Fruit fly (Drosophila melanogaster) whole organism, embryonic: Measurements from ENCODE around the gene da.

ENCODE experiments used
- Abd-B ChIP-seq: fragments of 200-800 bp; sonication (Bioruptor generic); optimal IDR thresholded peaks from 2 replicates; lab custom pipeline; 2018; ENCODE audit warnings: missing biosample characterization, mild to moderate bottlenecking, missing genetic modification characterization, moderate library complexity
- Asciz ChIP-seq: fragments of 200-800 bp; sonication (Bioruptor generic); optimal IDR thresholded peaks from 2 replicates; lab custom pipeline; 2017; ENCODE audit warnings: missing biosample characterization, mild to moderate bottlenecking, missing genetic modification characterization, missing genetic modification reagents
- CG10147 ChIP-seq: fragments of 200-800 bp; sonication (Bioruptor generic); optimal IDR thresholded peaks from 2 replicates; lab custom pipeline; 2019; ENCODE audit warnings: missing biosample characterization, mild to moderate bottlenecking, missing genetic modification characterization, moderate library complexity
- CG10431 ChIP-seq: fragments of 200-800 bp; sonication (Bioruptor generic); optimal IDR thresholded peaks from 3 replicates; lab custom pipeline; 2018; ENCODE audit warnings: missing biosample characterization, mild to moderate bottlenecking, missing genetic modification characterization
- CG10654 ChIP-seq: fragments of 200-800 bp; sonication (Bioruptor generic); optimal IDR thresholded peaks from 2 replicates; lab custom pipeline; 2016; ENCODE audit warnings: missing biosample characterization, missing genetic modification characterization
- CG11093 ChIP-seq: fragments of 200-800 bp; sonication (Bioruptor generic); IDR thresholded peaks from 3 replicates; pipeline ENCODE4 v1.3.6; 2022; ENCODE audit warnings: missing biosample characterization, missing genetic modification characterization
- CG11560 ChIP-seq: fragments of 200-800 bp; sonication (Bioruptor generic); IDR thresholded peaks from 3 replicates; pipeline ENCODE4 v1.3.6; 2022; ENCODE audit warnings: missing biosample characterization, missing genetic modification characterization
- CG12071 ChIP-seq: fragments of 200-800 bp; sonication (Bioruptor generic); optimal IDR thresholded peaks from 3 replicates; lab custom pipeline; 2018; ENCODE audit warnings: missing biosample characterization, mild to moderate bottlenecking, missing genetic modification characterization
- CG14014 ChIP-seq: fragments of 200-800 bp; sonication (Bioruptor generic); IDR thresholded peaks from 2 replicates; pipeline ENCODE4 v1.3.6; 2022; ENCODE audit warnings: missing biosample characterization, missing genetic modification characterization
- CG17829 ChIP-seq: fragments of 200-800 bp; optimal IDR thresholded peaks from 2 replicates; lab custom pipeline; 2019; ENCODE audit warnings: missing biosample characterization, mild to moderate bottlenecking, missing genetic modification characterization, moderate library complexity
- CG18599 ChIP-seq: fragments of 200-800 bp; sonication (Bioruptor generic); optimal IDR thresholded peaks from 3 replicates; lab custom pipeline; 2017; ENCODE audit warnings: missing biosample characterization, missing genetic modification characterization, mild to moderate bottlenecking, moderate library complexity, missing genetic modification reagents
- CG30020 ChIP-seq: fragments of 200-800 bp; optimal IDR thresholded peaks from 2 replicates; lab custom pipeline; 2019; ENCODE audit warnings: missing biosample characterization, mild to moderate bottlenecking, missing genetic modification characterization, moderate library complexity
- CG4404 ChIP-seq: fragments of 200-800 bp; sonication (Bioruptor generic); IDR thresholded peaks from 2 replicates; pipeline ENCODE4 v1.3.6; 2022; ENCODE audit warnings: missing biosample characterization, missing genetic modification characterization
- CG4854 ChIP-seq: fragments of 200-800 bp; sonication (Bioruptor generic); optimal IDR thresholded peaks from 2 replicates; lab custom pipeline; 2016; ENCODE audit warnings: missing biosample characterization, missing genetic modification characterization, inconsistent platforms
- CG5953 ChIP-seq: fragments of 200-800 bp; sonication (Bioruptor generic); IDR thresholded peaks from 2 replicates; pipeline ENCODE4 v1.3.6; 2022; ENCODE audit warnings: missing biosample characterization, missing genetic modification characterization
- CG6689 ChIP-seq: fragments of 200-800 bp; sonication (Bioruptor generic); IDR thresholded peaks from 2 replicates; pipeline ENCODE4 v1.3.6; 2022; ENCODE audit warnings: missing biosample characterization, missing genetic modification characterization
- CG6813 ChIP-seq: fragments of 200-800 bp; sonication (Bioruptor generic); optimal IDR thresholded peaks from 2 replicates; lab custom pipeline; 2017; ENCODE audit warnings: missing biosample characterization, missing genetic modification characterization, mild to moderate bottlenecking, moderate library complexity, missing genetic modification reagents
- CG7556 ChIP-seq: fragments of 200-800 bp; sonication (Bioruptor generic); optimal IDR thresholded peaks from 2 replicates; lab custom pipeline; 2017; ENCODE audit warnings: missing biosample characterization, mild to moderate bottlenecking, missing genetic modification characterization
- CG7839 ChIP-seq: fragments of 200-800 bp; sonication (Bioruptor generic); optimal IDR thresholded peaks from 3 replicates; lab custom pipeline; 2018; ENCODE audit warnings: missing biosample characterization, mild to moderate bottlenecking, missing genetic modification characterization, moderate library complexity
- CHES-1-like ChIP-seq: fragments of 200-800 bp; sonication (Bioruptor generic); optimal IDR thresholded peaks from 2 replicates; lab custom pipeline; 2016; ENCODE audit warnings: missing biosample characterization, missing genetic modification characterization
- Ets97D ChIP-seq: fragments of 200-800 bp; sonication (Bioruptor generic); optimal IDR thresholded peaks from 3 replicates; lab custom pipeline; 2016; ENCODE audit warnings: missing biosample characterization, missing genetic modification characterization
- Kr ChIP-seq: fragments of 200-800 bp; sonication (Bioruptor generic); optimal IDR thresholded peaks from 2 replicates; lab custom pipeline; 2017; ENCODE audit warnings: missing biosample characterization, mild to moderate bottlenecking, missing genetic modification characterization
- Lim3 ChIP-seq: fragments of 200-800 bp; sonication (Bioruptor generic); IDR thresholded peaks from 2 replicates; pipeline ENCODE4 v1.3.6; 2022; ENCODE audit warnings: missing biosample characterization, missing genetic modification characterization
- Lpt ChIP-seq: fragments of >200 bp; optimal IDR thresholded peaks from 2 replicates; lab custom pipeline; 2018; ENCODE audit warnings: missing biosample characterization, missing genetic modification characterization
- Max ChIP-seq: fragments of 200-800 bp; sonication (Bioruptor generic); optimal IDR thresholded peaks from 2 replicates; lab custom pipeline; 2016; ENCODE audit warnings: missing biosample characterization, mild to moderate bottlenecking, missing genetic modification characterization
- Mes4 ChIP-seq: fragments of 200-800 bp; sonication (Bioruptor generic); optimal IDR thresholded peaks from 2 replicates; lab custom pipeline; 2016; ENCODE audit warnings: missing biosample characterization, missing genetic modification characterization
- Oaz ChIP-seq: fragments of 200-800 bp; sonication (Bioruptor generic); IDR thresholded peaks from 2 replicates; pipeline ENCODE4 v1.3.6; 2022; ENCODE audit warnings: missing biosample characterization, missing genetic modification characterization
- Poxn ChIP-seq: fragments of 200-800 bp; sonication (Bioruptor generic); IDR thresholded peaks from 2 replicates; pipeline ENCODE4 v1.3.6; 2022; ENCODE audit warnings: missing biosample characterization, missing genetic modification characterization
- Ptx1 ChIP-seq: fragments of 200-800 bp; sonication (Bioruptor generic); IDR thresholded peaks from 2 replicates; pipeline ENCODE4 v1.3.6; 2022; ENCODE audit warnings: missing biosample characterization, missing genetic modification characterization
- Ravus ChIP-seq: fragments of 200-800 bp; sonication (Bioruptor generic); IDR thresholded peaks from 2 replicates; pipeline ENCODE4 v1.3.6; 2022; ENCODE audit warnings: missing biosample characterization, missing genetic modification characterization
- Side ChIP-seq: fragments of 200-800 bp; sonication (Bioruptor generic); optimal IDR thresholded peaks from 2 replicates; lab custom pipeline; 2016; ENCODE audit warnings: missing biosample characterization, missing genetic modification characterization
- Sox102F ChIP-seq: fragments of 200-800 bp; sonication (Bioruptor generic); optimal IDR thresholded peaks from 2 replicates; lab custom pipeline; 2018; ENCODE audit warnings: missing biosample characterization, mild to moderate bottlenecking, missing genetic modification characterization, moderate library complexity
- Spps ChIP-seq: fragments of 200-800 bp; sonication (Bioruptor generic); optimal IDR thresholded peaks from 2 replicates; lab custom pipeline; 2018; ENCODE audit warnings: missing biosample characterization, mild to moderate bottlenecking, missing genetic modification characterization
- Vsx1 ChIP-seq: fragments of 200-800 bp; sonication (Bioruptor generic); optimal IDR thresholded peaks from 2 replicates; lab custom pipeline; 2017; ENCODE audit warnings: missing biosample characterization, mild to moderate bottlenecking, missing genetic modification characterization, missing genetic modification reagents
- ac ChIP-seq: fragments of 200-800 bp; sonication (Bioruptor generic); optimal IDR thresholded peaks from 3 replicates; lab custom pipeline; 2017; ENCODE audit warnings: missing biosample characterization, mild to moderate bottlenecking, missing genetic modification characterization
- bab2 ChIP-seq: fragments of 200-800 bp; sonication (Bioruptor generic); optimal IDR thresholded peaks from 2 replicates; lab custom pipeline; 2016; ENCODE audit warnings: missing biosample characterization, missing genetic modification characterization
- bbx ChIP-seq: fragments of 200-800 bp; sonication (Bioruptor generic); IDR thresholded peaks from 2 replicates; pipeline ENCODE4 v1.3.6; 2022; ENCODE audit warnings: missing biosample characterization, missing genetic modification characterization; ENCODE audit not compliant: partially characterized antibody
- ken ChIP-seq: fragments of 200-800 bp; sonication (Bioruptor generic); IDR thresholded peaks from 3 replicates; pipeline ENCODE4 v1.3.6; 2022; ENCODE audit warnings: missing biosample characterization, missing genetic modification characterization
- otp ChIP-seq: fragments of 200-800 bp; sonication (Bioruptor generic); IDR thresholded peaks from 3 replicates; pipeline ENCODE4, ENCODE4 v1.3.6; 2022; ENCODE audit warnings: missing biosample characterization, missing genetic modification characterization
- pfk ChIP-seq: fragments of 200-800 bp; sonication (Bioruptor generic); optimal IDR thresholded peaks from 2 replicates; lab custom pipeline; 2018; ENCODE audit warnings: missing biosample characterization, mild to moderate bottlenecking, missing genetic modification characterization, moderate library complexity
- ranshi ChIP-seq: fragments of 200-800 bp; sonication (Bioruptor generic); IDR thresholded peaks from 2 replicates; pipeline ENCODE4 v1.3.6; 2022; ENCODE audit warnings: missing biosample characterization, missing genetic modification characterization
- run ChIP-seq: fragments of 200-800 bp; sonication (Bioruptor generic); optimal IDR thresholded peaks from 3 replicates; lab custom pipeline; 2018; ENCODE audit warnings: missing biosample characterization, mild to moderate bottlenecking, missing genetic modification characterization
- salm ChIP-seq: fragments of 200-800 bp; sonication (Bioruptor generic); optimal IDR thresholded peaks from 2 replicates; lab custom pipeline; 2018; ENCODE audit warnings: missing biosample characterization, mild to moderate bottlenecking, missing genetic modification characterization
- schlank ChIP-seq: fragments of 200-800 bp; sonication (Bioruptor generic); optimal IDR thresholded peaks from 2 replicates; lab custom pipeline; 2018; ENCODE audit warnings: missing biosample characterization, mild to moderate bottlenecking, missing genetic modification characterization
- sob ChIP-seq: fragments of 200-800 bp; sonication (Bioruptor generic); IDR thresholded peaks from 2 replicates; pipeline ENCODE4 v1.3.6; 2022; ENCODE audit warnings: missing biosample characterization, missing genetic modification characterization
- stwl ChIP-seq: fragments of 200-800 bp; sonication (Bioruptor generic); optimal IDR thresholded peaks from 3 replicates; lab custom pipeline; 2018; ENCODE audit warnings: missing biosample characterization, mild to moderate bottlenecking, missing genetic modification characterization, moderate library complexity
- tll ChIP-seq, 2 experiments: fragments of 200-800 bp in 1 of 2; fragments of >200 bp in 1 of 2; sonication (Bioruptor generic) in 1 of 2; optimal IDR thresholded peaks; 2 replicates each; lab custom pipeline; 2017 to 2019; ENCODE audit warnings: missing biosample characterization in 2 of 2, missing genetic modification characterization in 2 of 2, mild to moderate bottlenecking in 1 of 2, moderate library complexity in 1 of 2
- tup ChIP-seq: fragments of 200-800 bp; sonication (Bioruptor generic); optimal IDR thresholded peaks from 2 replicates; lab custom pipeline; 2016; ENCODE audit warnings: missing biosample characterization, mild to moderate bottlenecking, missing genetic modification characterization, moderate library complexity
- usp ChIP-seq: fragments of >200 bp; optimal IDR thresholded peaks from 2 replicates; lab custom pipeline; 2017; ENCODE audit warnings: missing biosample characterization, missing genetic modification characterization
- zfh1 ChIP-seq: fragments of 200-800 bp; sonication (Bioruptor generic); IDR thresholded peaks from 3 replicates; pipeline ENCODE4 v1.3.6; 2022; ENCODE audit warnings: missing biosample characterization, missing genetic modification characterization

The da gene

dm6 chr2L:10442048-10442790, 54.3 kb downstream of the da start, which contains the start of gene loh (continued):
- TF ChIP-seq Sox102F (GFP tag; lab: Kevin White, UChicago) (no peak), Mes4 (no peak), Lpt (no peak), stwl (tag; lab: Kevin White, UChicago) (no peak), CG7556 (GFP tag; lab: Kevin White, UChicago) (peak; percentile 84), CG10431 (GFP tag; lab: Kevin White, UChicago) (peak; percentile 25), zfh1 (GFP tag; lab: Robert Waterston, UW) (0 out of 3 replicates have a peak, but pooled peaks have one; percentile 40), CG17829 (tag; lab: Kevin White, UChicago) (peak; percentile 65), salm (tag; lab: Kevin White, UChicago) (peak; percentile 46), ranshi (GFP tag; lab: Robert Waterston, UW) (no peak), Asciz (peak; percentile 60), otp (GFP tag; lab: Robert Waterston, UW) (no peak), schlank (no peak), Poxn (GFP tag; lab: Robert Waterston, UW) (no peak), CG6689 (peak; percentile 55), CG14014 (no peak), tll (GFP tag; optimal IDR thresholded peaks at IDR 0.05; lab: Kevin White, UChicago) (no peak), Side (GFP tag; lab: Kevin White, UChicago) (no peak), CG30020 (tag; lab: Kevin White, UChicago) (peak; percentile 38), tup (no peak), CG7839 (no peak), CG5953 (GFP tag; lab: Robert Waterston, UW) (no peak), Oaz (GFP tag; lab: Robert Waterston, UW) (no peak), ac (GFP tag; lab: Kevin White, UChicago) (no peak), CG12071 (GFP tag; lab: Kevin White, UChicago) (no peak), Abd-B (GFP tag; lab: Kevin White, UChicago) (no peak), CHES-1-like (GFP tag; lab: Kevin White, UChicago) (no peak), Ptx1 (no peak; the same call in 1 of the 2 replicates), CG10654 (GFP tag; lab: Kevin White, UChicago) (no peak), CG6813 (GFP tag; lab: Kevin White, UChicago) (no peak), CG10147 (GFP tag; lab: Kevin White, UChicago) (peak; percentile 47), bab2 (no peak), Ravus (GFP tag; lab: Robert Waterston, UW) (no peak), Vsx1 (peak; percentile 38), CG18599 (GFP tag; lab: Kevin White, UChicago) (no peak), CG4404 (no peak), CG11560 (tag; lab: Robert Waterston, UW) (no peak), pfk (GFP tag; lab: Kevin White, UChicago) (no peak), usp (GFP tag; lab: Kevin White, UChicago) (no peak), CG4854 (GFP tag; lab: Kevin White, UChicago) (no peak), bbx (GFP tag; lab: Robert Waterston, UW) (no peak), Spps (tag; lab: Kevin White, UChicago) (peak; percentile 38), CG11093 (no peak), Max (GFP tag; lab: Kevin White, UChicago) (peak; percentile 45), Kr (no peak), Lim3 (no peak), ken (GFP tag; lab: Robert Waterston, UW) (0 out of 3 replicates have a peak, but pooled peaks have one; percentile 10), sob (0 out of 2 replicates have a peak, but pooled peaks have one; percentile 5), run (tag; lab: Kevin White, UChicago) (no peak), Ets97D (GFP tag; lab: Kevin White, UChicago) (no peak)
